Fruit fly (Drosophila melanogaster) whole organism, embryonic: ENCODE measurements around the gene CG16865.

Experiments
- Awh ChIP-seq: fragments of 200-800 bp; sonication (Bioruptor generic); IDR thresholded peaks from 2 replicates; pipeline ENCODE4, ENCODE4 v1.3.6; 2022; ENCODE audit warnings: missing biosample characterization, missing genetic modification characterization
- CG1024 ChIP-seq: fragments of 200-800 bp; sonication (Bioruptor generic); IDR thresholded peaks from 2 replicates; pipeline ENCODE4 v1.3.6; 2022; ENCODE audit warnings: missing biosample characterization, missing genetic modification characterization
- CG11093 ChIP-seq: fragments of 200-800 bp; sonication (Bioruptor generic); IDR thresholded peaks from 3 replicates; pipeline ENCODE4 v1.3.6; 2022; ENCODE audit warnings: missing biosample characterization, missing genetic modification characterization
- CG13287 ChIP-seq: fragments of 200-800 bp; sonication (Bioruptor generic); IDR thresholded peaks from 2 replicates; pipeline ENCODE4 v1.3.6; 2022; ENCODE audit warnings: missing biosample characterization, missing genetic modification characterization; ENCODE audit not compliant: partially characterized antibody
- CG13775 ChIP-seq: fragments of 200-800 bp; sonication (Bioruptor generic); optimal IDR thresholded peaks from 3 replicates; lab custom pipeline; 2017; ENCODE audit warnings: missing biosample characterization, mild to moderate bottlenecking, missing genetic modification characterization
- CG14667 ChIP-seq: fragments of 200-800 bp; sonication (Bioruptor generic); IDR thresholded peaks from 2 replicates; pipeline ENCODE4 v1.3.6; 2022; ENCODE audit warnings: missing biosample characterization, missing genetic modification characterization
- CG14965 ChIP-seq: fragments of 200-800 bp; sonication (Bioruptor generic); optimal IDR thresholded peaks from 2 replicates; lab custom pipeline; 2016; ENCODE audit warnings: missing biosample characterization, missing genetic modification characterization, borderline replicate concordance
- CG15011 ChIP-seq: fragments of 200-800 bp; sonication (Bioruptor generic); optimal IDR thresholded peaks from 3 replicates; lab custom pipeline; 2018; ENCODE audit warnings: missing biosample characterization, mild to moderate bottlenecking, missing genetic modification characterization
- CG15601 ChIP-seq: fragments of 200-800 bp; sonication (Bioruptor generic); optimal IDR thresholded peaks from 3 replicates; lab custom pipeline; 2019; ENCODE audit warnings: missing biosample characterization, mild to moderate bottlenecking, missing genetic modification characterization, moderate library complexity
- CG1603 ChIP-seq: fragments of 200-800 bp; sonication (Bioruptor generic); optimal IDR thresholded peaks from 2 replicates; lab custom pipeline; 2019; ENCODE audit warnings: missing biosample characterization, mild to moderate bottlenecking, missing genetic modification characterization, moderate library complexity
- CG16863 ChIP-seq: fragments of 200-800 bp; sonication (Bioruptor generic); optimal IDR thresholded peaks from 3 replicates; lab custom pipeline; 2016; ENCODE audit warnings: missing biosample characterization, missing genetic modification characterization
- CG17385 ChIP-seq: fragments of 200-800 bp; sonication (Bioruptor generic); optimal IDR thresholded peaks from 3 replicates; lab custom pipeline; 2018; ENCODE audit warnings: missing biosample characterization, mild to moderate bottlenecking, missing genetic modification characterization
- CG30020 ChIP-seq: fragments of 200-800 bp; optimal IDR thresholded peaks from 2 replicates; lab custom pipeline; 2019; ENCODE audit warnings: missing biosample characterization, mild to moderate bottlenecking, missing genetic modification characterization, moderate library complexity
- CG4820 ChIP-seq: fragments of 200-800 bp; sonication (Bioruptor generic); optimal IDR thresholded peaks from 3 replicates; lab custom pipeline; 2016; ENCODE audit warnings: missing biosample characterization, missing genetic modification characterization
- CG7372 ChIP-seq: fragments of 200-800 bp; sonication (Bioruptor generic); IDR thresholded peaks from 2 replicates; pipeline ENCODE4 v1.3.6; 2022; ENCODE audit warnings: missing biosample characterization, missing genetic modification characterization
- CG7556 ChIP-seq: fragments of 200-800 bp; sonication (Bioruptor generic); optimal IDR thresholded peaks from 2 replicates; lab custom pipeline; 2017; ENCODE audit warnings: missing biosample characterization, mild to moderate bottlenecking, missing genetic modification characterization
- CG7839 ChIP-seq: fragments of 200-800 bp; sonication (Bioruptor generic); optimal IDR thresholded peaks from 3 replicates; lab custom pipeline; 2018; ENCODE audit warnings: missing biosample characterization, mild to moderate bottlenecking, missing genetic modification characterization, moderate library complexity
- CG8478 ChIP-seq: fragments of >200 bp; optimal IDR thresholded peaks from 2 replicates; lab custom pipeline; 2018
- CG9817 ChIP-seq: fragments of 200-800 bp; sonication (Bioruptor generic); optimal IDR thresholded peaks from 2 replicates; lab custom pipeline; 2018; ENCODE audit warnings: missing biosample characterization, mild to moderate bottlenecking, missing genetic modification characterization, moderate library complexity
- CHES-1-like ChIP-seq: fragments of 200-800 bp; sonication (Bioruptor generic); optimal IDR thresholded peaks from 2 replicates; lab custom pipeline; 2016; ENCODE audit warnings: missing biosample characterization, missing genetic modification characterization
- CTCF ChIP-seq: fragments of 200-800 bp; sonication (Bioruptor generic); optimal IDR thresholded peaks from 2 replicates; lab custom pipeline; 2017; ENCODE audit warnings: missing biosample characterization, mild to moderate bottlenecking, missing genetic modification characterization, moderate library complexity
- Deaf1 ChIP-seq: fragments of 200-800 bp; optimal IDR thresholded peaks from 3 replicates; lab custom pipeline; 2019; ENCODE audit warnings: missing biosample characterization, mild to moderate bottlenecking, missing genetic modification characterization, moderate library complexity
- Dek ChIP-seq: fragments of 200-800 bp; sonication (Bioruptor generic); optimal IDR thresholded peaks from 3 replicates; lab custom pipeline; 2019; ENCODE audit warnings: missing biosample characterization, mild to moderate bottlenecking, missing genetic modification characterization, moderate library complexity
- Gug ChIP-seq: fragments of 200-800 bp; sonication (Bioruptor generic); IDR thresholded peaks from 4 replicates; pipeline ENCODE4 v1.3.6; 2022; ENCODE audit warnings: missing biosample characterization, missing genetic modification characterization
- HLH3B ChIP-seq: fragments of 200-800 bp; sonication (Bioruptor generic); IDR thresholded peaks from 2 replicates; pipeline ENCODE4 v1.3.6; 2022; ENCODE audit warnings: missing biosample characterization, missing genetic modification characterization
- Hand ChIP-seq: fragments of 200-800 bp; sonication (Bioruptor generic); optimal IDR thresholded peaks from 2 replicates; lab custom pipeline; 2017; ENCODE audit warnings: mild to moderate bottlenecking, missing biosample characterization, missing genetic modification reagents, missing genetic modification characterization
- Hr3 ChIP-seq: fragments of 200-800 bp; sonication (Bioruptor generic); optimal IDR thresholded peaks from 3 replicates; lab custom pipeline; 2016; ENCODE audit warnings: missing biosample characterization, missing genetic modification characterization
- Lhr ChIP-seq: fragments of 200-800 bp; sonication (Bioruptor generic); optimal IDR thresholded peaks from 3 replicates; lab custom pipeline; 2017; ENCODE audit warnings: mild to moderate bottlenecking, missing biosample characterization, missing genetic modification reagents, missing genetic modification characterization
- Oli ChIP-seq: fragments of 200-800 bp; sonication (Bioruptor generic); optimal IDR thresholded peaks from 2 replicates; lab custom pipeline; 2018; ENCODE audit warnings: missing biosample characterization, mild to moderate bottlenecking, missing genetic modification characterization, moderate library complexity
- abd-A ChIP-seq: fragments of 200-800 bp; sonication (Bioruptor generic); optimal IDR thresholded peaks from 3 replicates; lab custom pipeline; 2019; ENCODE audit warnings: missing biosample characterization, mild to moderate bottlenecking, missing genetic modification characterization, moderate library complexity
- ara ChIP-seq: fragments of 200-800 bp; sonication (Bioruptor generic); IDR thresholded peaks from 2 replicates; pipeline ENCODE4 v1.3.6; 2022; ENCODE audit warnings: missing biosample characterization, missing genetic modification characterization
- ase ChIP-seq: fragments of 200-800 bp; sonication (Bioruptor generic); IDR thresholded peaks from 3 replicates; pipeline ENCODE4 v1.3.6; 2022; ENCODE audit warnings: missing biosample characterization, missing genetic modification characterization
- bigmax ChIP-seq: fragments of 200-800 bp; sonication (Bioruptor generic); optimal IDR thresholded peaks from 2 replicates; lab custom pipeline; 2018; ENCODE audit warnings: missing biosample characterization, mild to moderate bottlenecking, missing genetic modification characterization
- btn ChIP-seq: fragments of 200-800 bp; sonication (Bioruptor generic); optimal IDR thresholded peaks from 2 replicates; lab custom pipeline; 2016; ENCODE audit warnings: missing biosample characterization, missing genetic modification characterization
- dysf ChIP-seq: fragments of 200-800 bp; sonication (Bioruptor generic); IDR thresholded peaks from 3 replicates; pipeline ENCODE4 v1.3.6; 2022; ENCODE audit warnings: missing biosample characterization, missing genetic modification characterization
- ems ChIP-seq: fragments of 200-800 bp; sonication (Bioruptor generic); optimal IDR thresholded peaks from 3 replicates; lab custom pipeline; 2016; ENCODE audit warnings: missing biosample characterization, missing genetic modification characterization
- exex ChIP-seq: fragments of 200-800 bp; sonication (Bioruptor generic); optimal IDR thresholded peaks from 4 replicates; lab custom pipeline; 2018; ENCODE audit warnings: missing biosample characterization, mild to moderate bottlenecking, missing genetic modification characterization, moderate library complexity
- ham ChIP-seq: fragments of 200-800 bp; sonication (Bioruptor generic); IDR thresholded peaks from 2 replicates; pipeline ENCODE4 v1.3.6; 2022; ENCODE audit warnings: missing biosample characterization, missing genetic modification characterization
- ind ChIP-seq: fragments of 200-800 bp; sonication (Bioruptor generic); optimal IDR thresholded peaks from 3 replicates; lab custom pipeline; 2016; ENCODE audit warnings: missing biosample characterization, missing genetic modification characterization
- lab ChIP-seq: fragments of 200-800 bp; sonication (Bioruptor generic); optimal IDR thresholded peaks from 3 replicates; lab custom pipeline; 2017; ENCODE audit warnings: missing biosample characterization, missing genetic modification characterization, mild to moderate bottlenecking, moderate library complexity, missing genetic modification reagents
- pita ChIP-seq: fragments of 200-800 bp; sonication (Bioruptor generic); optimal IDR thresholded peaks from 2 replicates; lab custom pipeline; 2017; ENCODE audit warnings: missing biosample characterization, mild to moderate bottlenecking, missing genetic modification characterization
- pum ChIP-seq: fragments of 200-800 bp; sonication (Bioruptor generic); optimal IDR thresholded peaks from 2 replicates; lab custom pipeline; 2016; ENCODE audit warnings: missing biosample characterization, missing genetic modification characterization
- row ChIP-seq: fragments of 200-800 bp; sonication (Bioruptor generic); IDR thresholded peaks from 3 replicates; pipeline ENCODE4 v1.3.6; 2022; ENCODE audit warnings: missing biosample characterization, missing genetic modification characterization
- sens ChIP-seq: fragments of 200-800 bp; sonication (Bioruptor generic); peaks from one replicate; lab custom pipeline; 2016; ENCODE audit warnings: missing biosample characterization, missing genetic modification characterization
- sim ChIP-seq: fragments of 200-800 bp; sonication (Bioruptor generic); IDR thresholded peaks from 2 replicates; pipeline ENCODE4 v1.3.6; 2022; ENCODE audit warnings: missing biosample characterization, missing genetic modification characterization
- slbo ChIP-seq: fragments of 200-800 bp; sonication (Bioruptor generic); IDR thresholded peaks from 2 replicates; pipeline ENCODE4 v1.3.6; 2022; ENCODE audit warnings: missing biosample characterization, missing genetic modification characterization
- so ChIP-seq: fragments of 200-800 bp; sonication (Bioruptor generic); IDR thresholded peaks from 3 replicates; pipeline ENCODE4 v1.3.6; 2022; ENCODE audit warnings: missing biosample characterization, missing genetic modification characterization
- tgo ChIP-seq: fragments of 200-800 bp; sonication (Bioruptor generic); IDR thresholded peaks from 3 replicates; pipeline ENCODE4 v1.3.6; 2022; ENCODE audit warnings: missing biosample characterization, missing genetic modification characterization
- toy ChIP-seq: fragments of 200-800 bp; sonication (Bioruptor generic); IDR thresholded peaks from 2 replicates; pipeline ENCODE4 v1.3.6; 2022; ENCODE audit warnings: missing biosample characterization, missing genetic modification characterization
- twi ChIP-seq: fragments of 200-800 bp; optimal IDR thresholded peaks from 2 replicates; lab custom pipeline; 2019; ENCODE audit warnings: missing biosample characterization, mild to moderate bottlenecking, missing genetic modification characterization, moderate library complexity
- vnd ChIP-seq: fragments of 200-800 bp; sonication (Bioruptor generic); IDR thresholded peaks from 3 replicates; pipeline ENCODE4 v1.3.6; 2022; ENCODE audit warnings: missing biosample characterization, missing genetic modification characterization; ENCODE audit not compliant: partially characterized antibody

CG16865 gene

DNA sequence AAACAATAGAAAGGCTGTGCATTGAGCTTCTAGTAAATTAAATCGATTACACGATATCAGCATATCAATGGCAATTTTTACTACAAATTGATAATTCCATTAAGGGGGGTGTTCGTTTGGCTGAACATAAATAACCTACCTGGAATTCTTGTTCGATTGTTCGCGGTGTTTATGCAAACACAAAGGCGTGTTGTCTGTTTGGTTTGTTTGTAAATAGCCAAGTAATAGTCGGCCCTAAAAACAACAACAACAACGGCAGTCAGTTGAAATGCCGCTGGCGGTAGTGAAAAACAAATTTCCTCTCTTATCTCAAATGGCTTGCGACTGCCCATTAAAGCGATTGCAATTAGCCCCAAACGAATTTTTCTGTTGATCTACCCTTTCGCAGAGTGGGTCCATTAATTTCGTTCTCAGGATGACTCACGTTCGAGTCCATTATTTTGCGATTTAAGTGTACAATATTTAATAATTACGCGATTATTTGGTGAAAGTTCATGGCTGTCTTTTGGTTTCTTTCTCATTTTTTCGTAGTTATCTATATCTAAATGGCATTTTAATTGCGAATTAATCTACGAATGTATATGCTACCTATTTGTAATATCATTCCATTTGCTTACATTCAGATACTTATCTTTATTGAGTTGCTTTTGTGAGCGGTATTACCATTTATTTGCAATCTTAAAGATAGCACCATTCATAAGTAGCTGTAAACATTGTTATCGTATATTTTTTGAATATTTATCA lies 27.5 kb downstream of the CG16865 start (continued):
- TF ChIP-seq CG1603 (tag; lab: Kevin White, UChicago): peak; percentile 43
- no peak for TF ChIP-seq CG11093 (GFP tag; lab: Robert Waterston, UW)
- no peak for TF ChIP-seq CG13775 (GFP tag; lab: Kevin White, UChicago)
- TF ChIP-seq CG14965 (GFP tag; lab: Kevin White, UChicago): no peak
- TF ChIP-seq abd-A: peak; percentile 38
- TF ChIP-seq pum: no peak
- 0 out of 2 replicates have a peak, but pooled peaks have one; percentile 35 for TF ChIP-seq sim (GFP tag; lab: Robert Waterston, UW)
- TF ChIP-seq toy (GFP tag; lab: Robert Waterston, UW): no peak
- TF ChIP-seq CG17385 (GFP tag; lab: Kevin White, UChicago): no peak
- TF ChIP-seq CG1024 (GFP tag; lab: Robert Waterston, UW): no peak
- TF ChIP-seq tgo (GFP tag; lab: Robert Waterston, UW): 0 out of 3 replicates have a peak, but pooled peaks have one; percentile 14
- TF ChIP-seq CG15601: peak; percentile 9
- no peak for TF ChIP-seq CG13287 (GFP tag; lab: Robert Waterston, UW)
- peak; percentile 27 for TF ChIP-seq Hand (GFP tag; lab: Kevin White, UChicago)
- TF ChIP-seq slbo (GFP tag; lab: Robert Waterston, UW): peak; percentile 32; the same call in 1 of the 2 replicates
- TF ChIP-seq vnd (GFP tag; lab: Robert Waterston, UW): no peak
- no peak for TF ChIP-seq ase (GFP tag; lab: Robert Waterston, UW)
- TF ChIP-seq Dek (tag; lab: Kevin White, UChicago): peak; percentile 27
- no peak for TF ChIP-seq CG14667
- peak; percentile 53 for TF ChIP-seq row (GFP tag; lab: Robert Waterston, UW)
- peak; percentile 82 for TF ChIP-seq exex (tag; lab: Kevin White, UChicago)
- TF ChIP-seq CHES-1-like (GFP tag; lab: Kevin White, UChicago): no peak
- TF ChIP-seq Oli (tag; lab: Kevin White, UChicago): peak; percentile 12
- TF ChIP-seq CG7372 (GFP tag; lab: Robert Waterston, UW): no peak
- no peak for TF ChIP-seq CG15011 (GFP tag; lab: Kevin White, UChicago)
- TF ChIP-seq CG8478 (lab: Kevin White, UChicago): no peak
- peak; percentile 67 for TF ChIP-seq lab (GFP tag; lab: Kevin White, UChicago)
- peak; percentile 68; the same call in 1 of the 2 replicates for TF ChIP-seq Awh
- peak; percentile 37; the same call in 1 of the 2 replicates for TF ChIP-seq ara (GFP tag; lab: Robert Waterston, UW)
- peak; percentile 16 for TF ChIP-seq btn (GFP tag; lab: Kevin White, UChicago)
- peak; percentile 12; the same call in 1 of the 2 replicates for TF ChIP-seq HLH3B (GFP tag; lab: Robert Waterston, UW)
- no peak for TF ChIP-seq Deaf1 (tag; lab: Kevin White, UChicago)
- peak; percentile 10 for TF ChIP-seq CG4820 (GFP tag; lab: Kevin White, UChicago)
- TF ChIP-seq ems: peak; percentile 13
- no peak for TF ChIP-seq ind (GFP tag; lab: Kevin White, UChicago)
- peak; percentile 18 for TF ChIP-seq CG9817
- no peak for TF ChIP-seq CG7556 (GFP tag; lab: Kevin White, UChicago)
- TF ChIP-seq twi (tag; lab: Kevin White, UChicago): no peak
- TF ChIP-seq CG16863: peak; percentile 15
- TF ChIP-seq ham (GFP tag; lab: Robert Waterston, UW): no peak
- TF ChIP-seq CG30020 (tag; lab: Kevin White, UChicago): no peak
- TF ChIP-seq Hr3: peak; percentile 27
- peak; percentile 22; the same call in 1 of the 4 replicates for TF ChIP-seq Gug (GFP tag; lab: Robert Waterston, UW)
- no peak for TF ChIP-seq bigmax (GFP tag; lab: Kevin White, UChicago)
- TF ChIP-seq CG7839 (tag; lab: Kevin White, UChicago): peak; percentile 22
- TF ChIP-seq sens (GFP tag; lab: Kevin White, UChicago): peak; percentile 84
- no peak for TF ChIP-seq CTCF (GFP tag; lab: Kevin White, UChicago)
- TF ChIP-seq dysf (GFP tag; lab: Robert Waterston, UW): peak; percentile 57; the same call in 1 of the 3 replicates
- no peak for TF ChIP-seq Lhr
- no peak for TF ChIP-seq so (GFP tag; lab: Robert Waterston, UW)
- TF ChIP-seq pita: no peak
